Worm (Caenorhabditis elegans) whole organism, L2 larva: ENCODE measurements around the gene math-23.

Experiments used
- C34F6.9 ChIP-seq: fragments of 150-350 bp; optimal IDR thresholded peaks from 2 replicates; lab custom pipeline; 2014; ENCODE audit warnings: missing biosample characterization, missing genetic modification characterization
- R02D3.7 ChIP-seq: fragments of 150-350 bp; optimal IDR thresholded peaks from 2 replicates; lab custom pipeline; 2014; ENCODE audit warnings: missing biosample characterization, missing genetic modification characterization
- Y55F3AM.14 ChIP-seq: fragments of 200-800 bp; sonication (Bioruptor generic); optimal IDR thresholded peaks from 2 replicates; lab custom pipeline; 2018; ENCODE audit warnings: mild to moderate bottlenecking, missing genetic modification characterization, missing compliant biosample characterization
- alr-1 ChIP-seq: fragments of 150-350 bp; optimal IDR thresholded peaks from 2 replicates; lab custom pipeline; 2014; ENCODE audit warnings: missing biosample characterization, missing genetic modification characterization
- aly-2 ChIP-seq: fragments of 150-350 bp; optimal IDR thresholded peaks from 2 replicates; lab custom pipeline; 2014; ENCODE audit warnings: missing biosample characterization, missing genetic modification characterization
- ama-1 ChIP-seq: fragments of 150-350 bp; optimal IDR thresholded peaks from 2 replicates; lab custom pipeline; 2018; ENCODE audit warnings: inconsistent platforms
- blmp-1 ChIP-seq: sonication (generic microtip); optimal IDR thresholded peaks from 2 replicates; lab custom pipeline; 2017; ENCODE audit warnings: missing genetic modification characterization, mild to moderate bottlenecking, missing compliant biosample characterization, antibody characterized with exemption, moderate library complexity; ENCODE audit not compliant: insufficient read depth
- ceh-16 ChIP-seq: fragments of 150-350 bp; optimal IDR thresholded peaks from 2 replicates; lab custom pipeline; 2014; ENCODE audit warnings: missing biosample characterization, missing genetic modification characterization
- crh-2 ChIP-seq: sonication (generic microtip); optimal IDR thresholded peaks from 2 replicates; lab custom pipeline; 2017; ENCODE audit warnings: missing biosample characterization, missing genetic modification characterization
- dmd-4 ChIP-seq: sonication (generic microtip); optimal IDR thresholded peaks from 2 replicates; lab custom pipeline; 2017; ENCODE audit warnings: missing biosample characterization, missing genetic modification characterization
- egl-27 ChIP-seq: sonication (generic microtip); optimal IDR thresholded peaks from 3 replicates; lab custom pipeline; 2017; ENCODE audit warnings: missing biosample characterization, missing genetic modification reagents, missing genetic modification characterization
- elt-1 ChIP-seq: fragments of 150-350 bp; optimal IDR thresholded peaks from 2 replicates; lab custom pipeline; 2014; ENCODE audit warnings: missing biosample characterization, missing genetic modification characterization
- elt-3 ChIP-seq: sonication (generic microtip); optimal IDR thresholded peaks from 2 replicates; lab custom pipeline; 2017; ENCODE audit warnings: missing biosample characterization, missing genetic modification characterization
- gmeb-1 ChIP-seq: fragments of 150-350 bp; optimal IDR thresholded peaks from 2 replicates; lab custom pipeline; 2014; ENCODE audit warnings: missing biosample characterization, missing genetic modification characterization
- lin-13 ChIP-seq: fragments of 150-350 bp; optimal IDR thresholded peaks from 2 replicates; lab custom pipeline; 2014; ENCODE audit warnings: missing biosample characterization, missing genetic modification reagents, missing genetic modification characterization
- lin-39 ChIP-seq: fragments of 150-350 bp; optimal IDR thresholded peaks from 2 replicates; lab custom pipeline; 2014; ENCODE audit warnings: missing biosample characterization, missing genetic modification reagents, missing genetic modification characterization
- lsy-2 ChIP-seq, 2 experiments: fragments of 150-350 bp in 1 of 2; sonication (generic microtip) in 1 of 2; optimal IDR thresholded peaks; 2 replicates each; lab custom pipeline; 2014 to 2017; ENCODE audit warnings: missing biosample characterization in 2 of 2, missing genetic modification characterization in 2 of 2
- mdl-1 ChIP-seq, 2 experiments: fragments of 150-350 bp in 1 of 2; sonication (generic microtip) in 1 of 2; optimal IDR thresholded peaks; 2 replicates each; lab custom pipeline; 2017; ENCODE audit warnings: missing biosample characterization in 2 of 2, missing genetic modification characterization in 2 of 2
- nhr-10 ChIP-seq: sonication (generic microtip); optimal IDR thresholded peaks from 2 replicates; lab custom pipeline; 2017; ENCODE audit warnings: missing biosample characterization, missing genetic modification characterization
- nhr-129 ChIP-seq: fragments of 150-350 bp; optimal IDR thresholded peaks from 2 replicates; lab custom pipeline; 2014; ENCODE audit warnings: missing biosample characterization, missing genetic modification characterization
- nhr-23 ChIP-seq: fragments of 150-350 bp; optimal IDR thresholded peaks from 2 replicates; lab custom pipeline; 2014; ENCODE audit warnings: missing biosample characterization, missing genetic modification reagents, missing genetic modification characterization
- nhr-237 ChIP-seq: fragments of 150-350 bp; optimal IDR thresholded peaks from 2 replicates; lab custom pipeline; 2014; ENCODE audit warnings: missing biosample characterization, missing genetic modification characterization
- nhr-25 ChIP-seq: fragments of 150-350 bp; sonication (generic microtip); optimal IDR thresholded peaks from 3 replicates; lab custom pipeline; 2014; ENCODE audit warnings: missing biosample characterization, missing genetic modification characterization
- nhr-77 ChIP-seq: fragments of 150-350 bp; optimal IDR thresholded peaks from 2 replicates; lab custom pipeline; 2014; ENCODE audit warnings: missing biosample characterization, missing genetic modification characterization
- peb-1 ChIP-seq: fragments of 150-350 bp; optimal IDR thresholded peaks from 2 replicates; lab custom pipeline; 2014; ENCODE audit warnings: missing biosample characterization, missing genetic modification characterization
- sem-4 ChIP-seq: fragments of 150-350 bp; optimal IDR thresholded peaks from 2 replicates; lab custom pipeline; 2014; ENCODE audit warnings: missing biosample characterization, missing genetic modification reagents, missing genetic modification characterization
- skn-1 ChIP-seq: sonication (generic microtip); optimal IDR thresholded peaks from 2 replicates; lab custom pipeline; 2017; ENCODE audit warnings: missing biosample characterization, missing genetic modification characterization
- sma-3 ChIP-seq: sonication (generic microtip); optimal IDR thresholded peaks from 2 replicates; lab custom pipeline; 2016; ENCODE audit warnings: missing genetic modification reagents, missing genetic modification characterization, missing compliant biosample characterization
- sma-9 ChIP-seq, 2 experiments: fragments of 150-350 bp in 1 of 2; sonication (generic microtip) in 1 of 2; optimal IDR thresholded peaks; 2 replicates each; lab custom pipeline; 2014 to 2016; ENCODE audit warnings: missing genetic modification characterization in 2 of 2, mild to moderate bottlenecking in 1 of 2, missing biosample characterization in 1 of 2, missing compliant biosample characterization in 1 of 2, missing genetic modification reagents in 1 of 2, moderate library complexity in 1 of 2
- snpc-4 ChIP-seq: fragments of 150-350 bp; optimal IDR thresholded peaks from 2 replicates; lab custom pipeline; 2014; ENCODE audit warnings: missing biosample characterization, missing genetic modification characterization
- unc-39 ChIP-seq: fragments of 150-350 bp; optimal IDR thresholded peaks from 2 replicates; lab custom pipeline; 2014; ENCODE audit warnings: missing biosample characterization, missing genetic modification characterization
- unc-62 ChIP-seq: fragments of 150-350 bp; optimal IDR thresholded peaks from 2 replicates; lab custom pipeline; 2014; ENCODE audit warnings: missing biosample characterization, missing genetic modification reagents, missing genetic modification characterization
- ztf-11 ChIP-seq: sonication (generic microtip); optimal IDR thresholded peaks from 2 replicates; lab custom pipeline; 2017; ENCODE audit warnings: missing biosample characterization, missing genetic modification characterization
- ztf-4 ChIP-seq: fragments of 150-350 bp; optimal IDR thresholded peaks from 2 replicates; lab custom pipeline; 2014; ENCODE audit warnings: missing biosample characterization, missing genetic modification characterization

Gene math-23

ce11 chrII:1884635-1885034 is 17.4 kb upstream of the math-23 start, which contains the start of gene math-6:
TSS of gene math-6 (minus strand) at chrII:1884735.
- TF ChIP-seq lsy-2 (tag; optimal IDR thresholded peaks at IDR 0.05; lab: Kevin White, UChicago) (no peak), unc-62 (GFP tag; lab: Kevin White, UChicago) (no peak), lin-13 (GFP tag; lab: Kevin White, UChicago) (no peak), gmeb-1 (no peak)

- no peak for TF ChIP-seq nhr-23 (tag; lab: Kevin White, UChicago)
- TF ChIP-seq, all 48 proteins: peak for 0
Observed at ce11 chrII:1886379-1886778, 15.7 kb upstream of the math-23 start, which contains the start of gene math-7. TSS of gene math-7 (minus strand) at chrII:1886479.

- TF ChIP-seq ztf-4 (no peak), elt-3 (tag; lab: Kevin White, UChicago) (no peak), sma-9 (GFP tag; optimal IDR thresholded peaks at IDR 0.05; lab: Kevin White, UChicago) (no peak), sma-9 (tag; optimal IDR thresholded peaks at IDR 0.05; lab: Kevin White, UChicago) (no peak), R02D3.7 (tag; lab: Kevin White, UChicago) (no peak), ztf-11 (tag; lab: Kevin White, UChicago) (no peak), nhr-129 (tag; lab: Kevin White, UChicago) (no peak), egl-27 (no peak), aly-2 (tag; lab: Kevin White, UChicago) (no peak), C34F6.9 (tag; lab: Kevin White, UChicago) (no peak), lin-39 (tag; lab: Kevin White, UChicago) (no peak), sem-4 (tag; lab: Kevin White, UChicago) (no peak), nhr-25 (tag; lab: Kevin White, UChicago) (no peak), peb-1 (tag; lab: Kevin White, UChicago) (no peak), skn-1 (tag; lab: Kevin White, UChicago) (no peak), ceh-16 (tag; lab: Kevin White, UChicago) (no peak)
- TF ChIP-seq, all 48 proteins: peak for 0
Observed at ce11 chrII:1889071-1889470, 13.0 kb upstream of the math-23 start, which contains the start of gene math-8. TSS of gene math-8 (minus strand) at chrII:1889171.

- no peak for TF ChIP-seq snpc-4
- no peak for TF ChIP-seq C34F6.9 (tag; lab: Kevin White, UChicago)
- no peak for TF ChIP-seq nhr-129 (tag; lab: Kevin White, UChicago)
- no peak for TF ChIP-seq mdl-1 (tag; optimal IDR thresholded peaks at IDR 0.05; lab: Kevin White, UChicago)
- no peak for TF ChIP-seq lin-13 (GFP tag; lab: Kevin White, UChicago)
- TF ChIP-seq nhr-77 (tag; lab: Kevin White, UChicago): no peak
- no peak for TF ChIP-seq unc-39 (tag; lab: Kevin White, UChicago)
- TF ChIP-seq alr-1: no peak
- TF ChIP-seq nhr-10: no peak
- TF ChIP-seq elt-1 (tag; lab: Kevin White, UChicago): no peak
- TF ChIP-seq, all 48 proteins: peak for 0
Observed at ce11 chrII:1890682-1891081, 11.4 kb upstream of the math-23 start, which contains the start of gene math-9. TSS of gene math-9 (minus strand) at chrII:1890782.

DNA sequence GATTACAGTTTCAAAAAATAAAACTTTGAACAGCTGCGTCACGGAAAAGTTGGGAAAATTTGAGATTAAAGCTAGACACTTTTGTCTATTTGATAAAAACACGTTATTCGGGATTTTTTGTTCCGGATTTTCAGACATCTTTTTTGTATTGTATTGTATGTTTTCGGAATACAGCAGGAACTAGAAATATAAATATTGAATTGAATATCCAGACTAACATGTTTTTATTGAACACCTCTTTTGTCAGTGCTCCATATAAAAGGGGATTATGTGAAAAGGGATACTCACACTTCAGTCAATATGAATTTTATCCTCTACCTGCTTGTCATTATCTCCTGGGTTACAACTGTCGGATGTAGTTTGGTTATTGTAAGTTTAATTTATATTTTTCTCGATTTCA is 8.2 kb upstream of the math-23 start, which contains the start of gene C16C4.1:
TSS of gene C16C4.1 (plus strand) at position 301 of the 400 bp plus-strand sequence.
- no peak for TF ChIP-seq nhr-237 (tag; lab: Kevin White, UChicago)
- TF ChIP-seq Y55F3AM.14 (GFP tag; lab: Kevin White, UChicago): no peak
- TF ChIP-seq elt-3 (tag; lab: Kevin White, UChicago): no peak
- TF ChIP-seq lin-39 (tag; lab: Kevin White, UChicago): no peak
- TF ChIP-seq blmp-1 (tag; lab: Kevin White, UChicago): no peak
- no peak for TF ChIP-seq sma-3
- TF ChIP-seq ama-1 (lab: Kevin White, UChicago): no peak
- TF ChIP-seq aly-2 (tag; lab: Kevin White, UChicago): no peak
- no peak for TF ChIP-seq sma-9 (GFP tag; optimal IDR thresholded peaks at IDR 0.05; lab: Kevin White, UChicago)
- no peak for TF ChIP-seq sma-9 (tag; optimal IDR thresholded peaks at IDR 0.05; lab: Kevin White, UChicago)
- no peak for TF ChIP-seq crh-2 (tag; lab: Kevin White, UChicago)
- no peak for TF ChIP-seq dmd-4
